Worm (Caenorhabditis elegans) whole organism, early embryonic: ENCODE measurements around the gene R11G10.4.

Source experiments
- B0310.2 ChIP-seq: sonication (generic microtip); optimal IDR thresholded peaks from 2 replicates; lab custom pipeline; 2016; ENCODE audit warnings: mild to moderate bottlenecking, missing genetic modification characterization, missing compliant biosample characterization
- F13C5.2 ChIP-seq: sonication (generic microtip); optimal IDR thresholded peaks from 2 replicates; lab custom pipeline; 2017; ENCODE audit warnings: mild to moderate bottlenecking, missing genetic modification characterization, inconsistent platforms, missing compliant biosample characterization
- ama-1 ChIP-seq: fragments of 150-350 bp; optimal IDR thresholded peaks from 2 replicates; lab custom pipeline; 2014
- ceh-13 ChIP-seq: fragments of 200-800 bp; sonication (Bioruptor generic); optimal IDR thresholded peaks from 2 replicates; lab custom pipeline; 2018; ENCODE audit warnings: mild to moderate bottlenecking, missing genetic modification characterization, missing compliant biosample characterization
- ceh-36 ChIP-seq: sonication (generic microtip); optimal IDR thresholded peaks from 2 replicates; lab custom pipeline; 2016; ENCODE audit warnings: missing genetic modification characterization, inconsistent platforms, missing compliant biosample characterization
- ets-7 ChIP-seq: sonication (generic microtip); optimal IDR thresholded peaks from 2 replicates; lab custom pipeline; 2016; ENCODE audit warnings: missing genotype, missing genetic modification characterization, missing compliant biosample characterization
- flt-1 ChIP-seq: fragments of 200-800 bp; sonication (Bioruptor generic); IDR thresholded peaks from 2 replicates; pipeline ENCODE4 v1.3.6; 2022; ENCODE audit warnings: missing genetic modification characterization, missing compliant biosample characterization
- hmbx-1 ChIP-seq: sonication (generic microtip); optimal IDR thresholded peaks from 2 replicates; lab custom pipeline; 2016; ENCODE audit warnings: mild to moderate bottlenecking, missing genetic modification characterization, missing compliant biosample characterization
- hmg-4 ChIP-seq: fragments of 200-800 bp; sonication (Bioruptor generic); optimal IDR thresholded peaks from 2 replicates; lab custom pipeline; 2018; ENCODE audit warnings: mild to moderate bottlenecking, missing genetic modification characterization, missing compliant biosample characterization
- hnd-1 ChIP-seq: sonication (generic microtip); optimal IDR thresholded peaks from 2 replicates; lab custom pipeline; 2016; ENCODE audit warnings: missing genetic modification characterization, missing compliant biosample characterization
- pes-1 ChIP-seq: fragments of 200-800 bp; sonication (Bioruptor generic); IDR thresholded peaks from 2 replicates; pipeline ENCODE4 v1.3.6; 2022; ENCODE audit warnings: missing genetic modification reagents, missing genetic modification characterization, missing compliant biosample characterization
- tbx-11 ChIP-seq: fragments of 200-800 bp; sonication (Bioruptor generic); IDR thresholded peaks from 2 replicates; pipeline ENCODE4 v1.3.6; 2022; ENCODE audit warnings: missing genetic modification characterization, missing compliant biosample characterization
- tbx-37 ChIP-seq: fragments of 200-800 bp; sonication (Bioruptor generic); conservative IDR thresholded peaks from 2 replicates; pipeline ENCODE4 v1.3.6; 2022; ENCODE audit warnings: missing genetic modification reagents, missing genetic modification characterization, missing compliant biosample characterization
- tra-4 ChIP-seq: sonication (generic microtip); optimal IDR thresholded peaks from 2 replicates; lab custom pipeline; 2017; ENCODE audit warnings: missing genetic modification characterization, missing compliant biosample characterization

DNA sequence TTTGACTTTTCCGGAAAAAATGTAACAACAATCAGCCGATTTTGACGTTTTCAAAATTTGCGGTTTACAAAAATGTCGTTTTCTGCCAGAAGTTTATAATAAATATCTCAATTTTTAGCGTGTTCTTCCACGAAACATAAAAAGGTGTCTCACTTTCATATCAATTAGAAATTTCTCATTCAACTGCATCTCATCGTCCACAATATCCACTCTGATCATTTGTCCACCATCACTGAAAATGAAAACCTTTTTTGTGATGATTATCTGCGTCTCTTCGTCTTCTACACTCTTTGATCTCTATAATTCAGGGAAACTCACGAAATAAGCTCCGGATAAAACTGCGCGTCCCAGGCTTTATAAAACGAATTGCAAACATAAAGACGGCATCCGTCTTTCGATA, 6.1 kb downstream of the R11G10.4 start:
- TF ChIP-seq tbx-11 (GFP tag; lab: Robert Waterston, UW) (no peak), ama-1 (lab: Kevin White, UChicago) (no peak), F13C5.2 (tag; lab: Kevin White, UChicago) (no peak), ceh-36 (tag; lab: Kevin White, UChicago) (no peak), hmg-4 (GFP tag; lab: Kevin White, UChicago) (no peak), tra-4 (tag; lab: Kevin White, UChicago) (no peak), pes-1 (no peak), hmbx-1 (no peak), hnd-1 (no peak), flt-1 (GFP tag; lab: Robert Waterston, UW) (no peak), ceh-13 (GFP tag; lab: Kevin White, UChicago) (no peak), B0310.2 (tag; lab: Kevin White, UChicago) (no peak), tbx-37 (GFP tag; lab: Robert Waterston, UW) (no peak), ets-7 (no peak)
